Fruit fly (Drosophila melanogaster) whole organism, adult: ENCODE measurements around the gene Or2a.
A peak's percentile ranks its signal among the peaks of the same experiment; 100 is the strongest.

Experiments
- CG11617 ChIP-seq: fragments of 200-800 bp; sonication (Bioruptor generic); optimal IDR thresholded peaks from 2 replicates; lab custom pipeline; 2017; ENCODE audit warnings: mild to moderate bottlenecking, missing biosample characterization, missing genetic modification reagents, missing genetic modification characterization
- CG12768 ChIP-seq: fragments of 200-800 bp; sonication (Bioruptor generic); optimal IDR thresholded peaks from 2 replicates; lab custom pipeline; 2017; ENCODE audit warnings: missing biosample characterization, missing genetic modification characterization, mild to moderate bottlenecking, moderate library complexity, missing genetic modification reagents
- CG14711 ChIP-seq: fragments of 200-800 bp; sonication (Bioruptor generic); optimal IDR thresholded peaks from 2 replicates; lab custom pipeline; 2018; ENCODE audit warnings: missing biosample characterization, mild to moderate bottlenecking, missing genetic modification characterization, moderate library complexity
- CG1620 ChIP-seq: fragments of 200-800 bp; sonication (Bioruptor generic); optimal IDR thresholded peaks from 2 replicates; lab custom pipeline; 2016; ENCODE audit warnings: missing biosample characterization, missing genetic modification characterization
- CG33017 ChIP-seq: fragments of 200-800 bp; sonication (Bioruptor generic); optimal IDR thresholded peaks from 2 replicates; lab custom pipeline; 2018; ENCODE audit warnings: missing biosample characterization, mild to moderate bottlenecking, missing genetic modification characterization, moderate library complexity
- CG5204 ChIP-seq: fragments of 200-800 bp; sonication (Bioruptor generic); optimal IDR thresholded peaks from 2 replicates; lab custom pipeline; 2016; ENCODE audit warnings: missing biosample characterization, missing genetic modification characterization
- CG7045 ChIP-seq: fragments of 200-800 bp; sonication (Bioruptor generic); optimal IDR thresholded peaks from 2 replicates; lab custom pipeline; 2017; ENCODE audit warnings: missing biosample characterization, mild to moderate bottlenecking, missing genetic modification characterization
- CG7101 ChIP-seq: fragments of 200-800 bp; sonication (Bioruptor generic); optimal IDR thresholded peaks from 2 replicates; lab custom pipeline; 2018; ENCODE audit warnings: missing biosample characterization, mild to moderate bottlenecking, missing genetic modification characterization, moderate library complexity
- Clk ChIP-seq: fragments of 200-800 bp; sonication (Bioruptor generic); optimal IDR thresholded peaks from 2 replicates; lab custom pipeline; 2017; ENCODE audit warnings: missing biosample characterization, missing genetic modification characterization
- Crg-1 ChIP-seq: fragments of 200-800 bp; sonication (Bioruptor generic); optimal IDR thresholded peaks from 2 replicates; lab custom pipeline; 2016; ENCODE audit warnings: missing biosample characterization, missing genetic modification characterization
- Hr96 ChIP-seq: fragments of 200-800 bp; sonication (Bioruptor generic); optimal IDR thresholded peaks from 2 replicates; lab custom pipeline; 2016; ENCODE audit warnings: missing biosample characterization, missing genetic modification characterization
- Mnt ChIP-seq: fragments of 200-800 bp; sonication (Bioruptor generic); optimal IDR thresholded peaks from 2 replicates; lab custom pipeline; 2016; ENCODE audit warnings: missing biosample characterization, mild to moderate bottlenecking, missing genetic modification characterization
- bab1 ChIP-seq: fragments of 200-800 bp; sonication (Bioruptor generic); optimal IDR thresholded peaks from 3 replicates; lab custom pipeline; 2019; ENCODE audit warnings: missing biosample characterization, mild to moderate bottlenecking, missing genetic modification characterization, moderate library complexity
- cic ChIP-seq: fragments of 200-800 bp; sonication (Bioruptor generic); optimal IDR thresholded peaks from 2 replicates; lab custom pipeline; 2017; ENCODE audit warnings: missing biosample characterization, mild to moderate bottlenecking, missing genetic modification characterization, moderate library complexity
- cnc ChIP-seq, 2 experiments: fragments of >200 bp; optimal IDR thresholded peaks; 2 replicates each; lab custom pipeline; 2017
- kay ChIP-seq: fragments of 200-800 bp; sonication (Bioruptor generic); peaks from one replicate; lab custom pipeline; 2016; ENCODE audit warnings: missing biosample characterization, missing genetic modification characterization, borderline replicate concordance
- ovo ChIP-seq: fragments of 200-800 bp; sonication (Bioruptor generic); optimal IDR thresholded peaks from 2 replicates; lab custom pipeline; 2016; ENCODE audit warnings: missing biosample characterization, missing genetic modification characterization
- pad ChIP-seq: fragments of 200-800 bp; sonication (Bioruptor generic); optimal IDR thresholded peaks from 3 replicates; lab custom pipeline; 2017; ENCODE audit warnings: missing biosample characterization, missing genetic modification characterization, mild to moderate bottlenecking, moderate library complexity, missing genetic modification reagents
- tj ChIP-seq: fragments of 200-800 bp; sonication (Bioruptor generic); optimal IDR thresholded peaks from 3 replicates; lab custom pipeline; 2017; ENCODE audit warnings: missing biosample characterization, mild to moderate bottlenecking, missing genetic modification characterization, moderate library complexity
- toe ChIP-seq: fragments of 200-800 bp; sonication (Bioruptor generic); optimal IDR thresholded peaks from 2 replicates; lab custom pipeline; 2016; ENCODE audit warnings: missing biosample characterization, missing genetic modification characterization

Or2a gene

DNA sequence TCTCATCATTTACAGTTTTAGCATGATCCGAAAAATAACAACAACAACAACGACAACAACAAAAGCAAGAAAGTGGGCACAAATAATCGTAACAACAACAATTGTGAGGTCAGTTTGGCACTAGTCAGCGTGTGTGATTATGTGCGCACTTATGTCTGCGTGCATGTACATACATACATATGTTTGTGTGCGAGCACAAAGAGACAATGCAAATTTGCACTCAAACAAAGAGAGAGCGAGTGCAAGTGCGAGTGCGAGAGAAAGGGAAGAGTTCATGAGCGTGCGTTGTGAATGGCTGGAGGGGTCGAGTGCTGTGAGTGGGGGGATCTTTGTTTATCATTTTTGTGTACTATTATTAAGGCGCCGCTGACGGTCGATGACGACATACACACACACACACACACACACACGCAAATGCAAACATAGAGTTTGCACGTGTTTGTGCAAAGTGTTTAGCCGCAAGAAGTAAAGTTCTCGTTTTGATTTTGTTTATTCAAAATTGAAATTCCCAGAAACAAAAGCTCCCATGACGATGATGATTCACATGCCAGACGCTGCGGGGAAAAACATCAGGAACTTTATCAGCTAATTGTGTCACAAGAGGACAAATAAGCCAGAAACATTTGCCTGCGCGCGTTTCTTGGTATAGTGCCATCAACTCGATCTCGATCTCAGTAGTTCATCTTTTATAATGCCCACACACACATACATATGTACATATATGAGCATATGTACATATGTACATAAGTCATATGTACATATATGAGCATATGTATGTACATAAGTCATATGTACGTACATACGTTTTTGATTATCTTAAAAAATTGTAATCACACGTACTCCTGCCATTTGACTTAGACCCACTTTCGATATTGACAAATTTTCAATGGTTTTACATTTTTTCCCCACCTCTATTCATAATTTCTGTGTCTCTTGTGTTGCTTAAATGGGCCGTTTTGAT, 48.7 kb downstream of the Or2a start:
- TF ChIP-seq CG14711 (peak; percentile 47), Crg-1 (GFP tag; lab: Kevin White, UChicago) (no peak), pad (GFP tag; lab: Kevin White, UChicago) (peak; percentile 61), CG12768 (no peak), Clk (GFP tag; lab: Kevin White, UChicago) (no peak), bab1 (GFP tag; lab: Kevin White, UChicago) (peak; percentile 50), Mnt (GFP tag; lab: Kevin White, UChicago) (peak; percentile 39), cic (GFP tag; lab: Kevin White, UChicago) (peak; percentile 20), CG7101 (peak; percentile 42), Hr96 (no peak), ovo (GFP tag; lab: Kevin White, UChicago) (no peak), CG33017 (tag; lab: Kevin White, UChicago) (no peak), tj (GFP tag; lab: Kevin White, UChicago) (peak; percentile 44), toe (GFP tag; lab: Kevin White, UChicago) (no peak), CG11617 (GFP tag; lab: Kevin White, UChicago) (no peak), CG7045 (GFP tag; lab: Kevin White, UChicago) (no peak), kay (no peak), cnc (optimal IDR thresholded peaks at IDR 0.05; lab: Kevin White, UChicago) (no peak), CG1620 (GFP tag; lab: Kevin White, UChicago) (no peak), CG5204 (no peak)

DNA sequence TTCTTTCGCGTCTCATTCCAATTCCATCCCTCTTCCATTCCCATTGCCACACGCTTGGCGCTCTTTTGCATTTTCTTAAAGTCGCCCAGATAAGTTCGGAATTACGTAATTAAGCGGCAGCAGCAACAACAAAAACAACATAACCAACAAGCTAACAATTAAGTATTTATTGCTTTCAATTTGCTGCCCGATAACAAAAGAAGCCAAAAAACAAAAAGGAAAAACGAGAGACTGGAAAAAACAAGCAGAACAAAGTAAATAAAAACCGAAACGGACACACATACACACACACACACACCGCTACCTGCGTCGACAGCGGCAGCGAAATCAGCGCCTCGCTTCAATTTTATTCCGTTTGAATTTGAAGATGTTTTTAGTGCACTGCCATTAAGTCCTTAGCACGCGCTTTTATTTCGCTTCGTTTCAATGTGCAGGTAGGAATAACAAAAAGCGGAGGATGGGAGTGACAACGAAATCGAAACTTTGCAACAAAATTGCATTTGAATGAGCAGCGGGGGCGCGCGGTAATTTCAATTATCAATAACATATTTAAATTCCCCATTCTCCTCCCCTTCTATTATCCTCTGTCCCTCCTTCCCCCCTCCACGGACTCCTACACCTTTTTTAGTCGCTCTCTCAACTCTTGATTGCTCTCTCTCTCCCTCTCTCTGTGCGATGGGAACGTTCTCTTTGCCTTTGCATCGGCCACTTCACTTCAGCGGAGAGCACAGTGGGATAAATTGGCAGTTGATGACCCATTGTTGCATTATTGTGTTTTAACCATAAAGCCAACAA, 49.6 kb downstream of the Or2a start, which contains the start of gene Raf:
Gene Raf (plus strand): TSS at position 32 of the 795 bp plus-strand sequence.
- no peak for TF ChIP-seq Clk (GFP tag; lab: Kevin White, UChicago)
- TF ChIP-seq CG14711: no peak
- TF ChIP-seq Crg-1 (GFP tag; lab: Kevin White, UChicago): peak; percentile 79
- TF ChIP-seq pad (GFP tag; lab: Kevin White, UChicago): peak; percentile 84
- TF ChIP-seq tj (GFP tag; lab: Kevin White, UChicago): no peak
- TF ChIP-seq ovo (GFP tag; lab: Kevin White, UChicago): peak; percentile 72
- TF ChIP-seq CG5204: no peak

DNA sequence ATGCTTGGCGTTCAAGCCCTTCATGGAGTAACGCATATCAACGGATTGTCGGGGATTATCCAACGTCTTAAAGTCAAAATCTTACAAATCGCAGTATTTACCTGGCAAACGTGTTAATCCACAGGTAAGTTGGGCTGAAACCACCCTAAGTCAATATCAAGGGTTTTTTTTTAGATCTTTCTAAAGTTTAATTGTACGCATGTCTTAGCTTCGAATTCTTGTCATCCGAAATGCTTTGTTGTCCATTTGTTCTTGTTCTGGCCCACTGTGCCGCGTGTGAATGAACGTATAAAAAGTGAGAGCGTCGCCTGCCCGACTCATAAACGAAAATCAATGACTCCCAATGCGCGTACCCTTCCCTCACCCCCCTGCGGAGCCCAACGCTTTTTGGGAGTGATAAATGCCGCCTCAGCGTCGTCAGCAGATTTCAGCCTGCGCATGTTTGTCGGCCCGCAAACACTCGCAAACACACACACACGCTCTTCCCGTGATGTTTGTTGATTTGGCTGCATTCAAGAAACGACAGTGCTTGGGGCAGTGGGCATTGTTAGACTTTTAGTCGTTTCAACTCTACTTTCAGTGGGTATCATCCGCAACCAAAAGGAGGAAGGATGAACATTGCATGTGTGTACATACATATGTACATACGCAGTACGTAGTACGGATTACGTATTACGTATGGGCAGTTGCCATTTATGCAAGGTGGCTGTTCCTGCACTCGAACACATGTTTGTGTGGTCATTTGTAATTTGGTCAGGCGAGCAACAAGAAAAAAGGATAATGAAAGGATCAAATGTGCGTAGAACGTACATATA, 50.4 kb downstream of the Or2a start:
- TF ChIP-seq Clk (GFP tag; lab: Kevin White, UChicago) (peak; percentile 67), pad (GFP tag; lab: Kevin White, UChicago) (peak; percentile 74), cic (GFP tag; lab: Kevin White, UChicago) (peak; percentile 57), Hr96 (peak; percentile 95), CG5204 (peak; percentile 82), CG33017 (tag; lab: Kevin White, UChicago) (peak; percentile 69), Mnt (GFP tag; lab: Kevin White, UChicago) (peak; percentile 73), Crg-1 (GFP tag; lab: Kevin White, UChicago) (peak; percentile 69), kay (no peak), CG14711 (peak; percentile 76), CG1620 (GFP tag; lab: Kevin White, UChicago) (peak; percentile 83), CG7101 (peak; percentile 86), CG7045 (GFP tag; lab: Kevin White, UChicago) (peak; percentile 71), ovo (GFP tag; lab: Kevin White, UChicago) (peak; percentile 58), CG11617 (GFP tag; lab: Kevin White, UChicago) (peak; percentile 94), cnc (optimal IDR thresholded peaks at IDR 0.05; lab: Kevin White, UChicago) (no peak), toe (GFP tag; lab: Kevin White, UChicago) (peak; percentile 69), bab1 (GFP tag; lab: Kevin White, UChicago) (peak; percentile 88), CG12768 (peak; percentile 83), tj (GFP tag; lab: Kevin White, UChicago) (peak; percentile 98)
